Worm (Caenorhabditis elegans) whole organism, L4 larva: ENCODE measurements around the gene pmk-3.
A peak's percentile ranks its signal among the peaks of the same experiment; 100 is the strongest.

ENCODE experiments used
- D1046.2 ChIP-seq: fragments of 200-800 bp; sonication (Bioruptor generic); IDR thresholded peaks from 2 replicates; pipeline ENCODE4 v1.3.6; 2022; ENCODE audit warnings: missing genetic modification characterization, missing compliant biosample characterization
- F10B5.3 ChIP-seq: sonication (generic microtip); optimal IDR thresholded peaks from 2 replicates; lab custom pipeline; 2016; ENCODE audit warnings: mild to moderate bottlenecking, missing genetic modification characterization, missing compliant biosample characterization
- F26F4.8 ChIP-seq: fragments of 200-800 bp; sonication (Bioruptor generic); conservative IDR thresholded peaks from 2 replicates; pipeline ENCODE4 v1.3.6; 2022; ENCODE audit warnings: missing genetic modification characterization, missing compliant biosample characterization
- F49E8.2 ChIP-seq: sonication (generic microtip); optimal IDR thresholded peaks from 2 replicates; lab custom pipeline; 2016; ENCODE audit warnings: missing compliant biosample characterization, mild to moderate bottlenecking, missing genetic modification characterization, borderline replicate concordance
- Y5F2A.4 ChIP-seq: fragments of 200-800 bp; sonication (Bioruptor generic); optimal IDR thresholded peaks from 2 replicates; lab custom pipeline; 2018; ENCODE audit warnings: mild to moderate bottlenecking, missing genetic modification characterization, missing compliant biosample characterization
- Y75B8A.6 ChIP-seq: fragments of 200-800 bp; sonication (Bioruptor generic); IDR thresholded peaks from 2 replicates; pipeline ENCODE4 v1.3.6; 2022; ENCODE audit warnings: missing genetic modification reagents, missing genetic modification characterization, missing compliant biosample characterization
- ZK337.2 ChIP-seq: fragments of 200-800 bp; sonication (Bioruptor generic); IDR thresholded peaks from 2 replicates; pipeline ENCODE4 v1.3.6; 2022; ENCODE audit warnings: missing genetic modification reagents, missing genetic modification characterization, missing compliant biosample characterization
- ZK546.5 ChIP-seq, 2 experiments: sonication (generic microtip); optimal IDR thresholded peaks; 2 replicates each; lab custom pipeline; 2017; ENCODE audit warnings: missing biosample characterization in 2 of 2, missing genetic modification characterization in 2 of 2
- aha-1 ChIP-seq: fragments of 150-350 bp; peaks from one replicate; lab custom pipeline; 2014; ENCODE audit warnings: missing biosample characterization, missing genetic modification characterization
- aly-2 ChIP-seq: sonication (generic microtip); optimal IDR thresholded peaks from 2 replicates; lab custom pipeline; 2018; ENCODE audit warnings: missing biosample characterization, missing genetic modification characterization
- ama-1 ChIP-seq: fragments of 150-350 bp; optimal IDR thresholded peaks from 2 replicates; lab custom pipeline; 2014; ENCODE audit warnings: inconsistent platforms, mixed read lengths
- arid-1 ChIP-seq: fragments of 200-800 bp; sonication (Bioruptor generic); conservative IDR thresholded peaks from 2 replicates; pipeline ENCODE4 v1.3.6; 2022; ENCODE audit warnings: missing genetic modification reagents, missing genetic modification characterization, missing compliant biosample characterization
- attf-4 ChIP-seq: sonication (generic microtip); optimal IDR thresholded peaks from 3 replicates; lab custom pipeline; 2017; ENCODE audit warnings: missing biosample characterization, missing genetic modification characterization
- ceh-20 ChIP-seq: fragments of 200-800 bp; sonication (Bioruptor generic); IDR thresholded peaks from 2 replicates; pipeline ENCODE4 v1.3.6; 2022; ENCODE audit warnings: missing genetic modification reagents, missing genetic modification characterization, missing compliant biosample characterization
- ceh-32 ChIP-seq: sonication (generic microtip); optimal IDR thresholded peaks from 2 replicates; lab custom pipeline; 2016; ENCODE audit warnings: mild to moderate bottlenecking, missing genetic modification characterization, missing compliant biosample characterization; ENCODE audit not compliant: poor library complexity
- ceh-44 ChIP-seq: fragments of 200-800 bp; sonication (Bioruptor generic); IDR thresholded peaks from 2 replicates; pipeline ENCODE4 v1.3.6; 2022; ENCODE audit warnings: missing genetic modification reagents, missing genetic modification characterization, missing compliant biosample characterization
- ceh-82 ChIP-seq: sonication (generic microtip); optimal IDR thresholded peaks from 2 replicates; lab custom pipeline; 2017; ENCODE audit warnings: missing biosample characterization, missing genetic modification characterization
- daf-12 ChIP-seq: fragments of 150-350 bp; optimal IDR thresholded peaks from 2 replicates; lab custom pipeline; 2014; ENCODE audit warnings: missing biosample characterization, missing genetic modification reagents, missing genetic modification characterization
- daf-16 ChIP-seq, 3 experiments: sonication (generic microtip); optimal IDR thresholded peaks; 2 replicates each; lab custom pipeline; 2016 to 2017; ENCODE audit warnings: missing genetic modification characterization in 3 of 3, missing genetic modification reagents in 3 of 3, mild to moderate bottlenecking in 2 of 3, missing compliant biosample characterization in 2 of 3, missing biosample characterization in 1 of 3, moderate library complexity in 1 of 3
- daf-8 ChIP-seq: fragments of 200-800 bp; sonication (Bioruptor generic); IDR thresholded peaks from 2 replicates; pipeline ENCODE4 v1.3.6; 2022; ENCODE audit warnings: missing genetic modification characterization, missing compliant biosample characterization
- dpl-1 ChIP-seq: fragments of 150-350 bp; optimal IDR thresholded peaks from 2 replicates; lab custom pipeline; 2014; ENCODE audit warnings: missing biosample characterization, missing genetic modification reagents, missing genetic modification characterization
- duxl-1 ChIP-seq: sonication (generic microtip); optimal IDR thresholded peaks from 2 replicates; lab custom pipeline; 2016; ENCODE audit warnings: mild to moderate bottlenecking, missing genetic modification characterization, moderate library complexity, missing compliant biosample characterization; ENCODE audit not compliant: poor library complexity
- egl-27 ChIP-seq: sonication (generic microtip); optimal IDR thresholded peaks from 3 replicates; lab custom pipeline; 2017; ENCODE audit warnings: missing biosample characterization, missing genetic modification reagents, missing genetic modification characterization
- egl-43 ChIP-seq: fragments of 200-800 bp; sonication (Bioruptor generic); IDR thresholded peaks from 2 replicates; pipeline ENCODE4 v1.3.6; 2022; ENCODE audit warnings: missing genetic modification reagents, missing genetic modification characterization, missing compliant biosample characterization
- hif-1 ChIP-seq, 2 experiments: sonication (generic microtip); optimal IDR thresholded peaks; 2 replicates each; lab custom pipeline; 2016 to 2017; ENCODE audit warnings: missing compliant biosample characterization in 2 of 2, missing genetic modification characterization in 2 of 2, missing genetic modification reagents in 2 of 2, missing genotype in 2 of 2, mild to moderate bottlenecking in 1 of 2
- hlh-11 ChIP-seq: fragments of 200-800 bp; sonication (Bioruptor generic); optimal IDR thresholded peaks from 2 replicates; lab custom pipeline; 2018; ENCODE audit warnings: mild to moderate bottlenecking, missing genetic modification characterization, missing compliant biosample characterization
- jun-1 ChIP-seq: fragments of 150-350 bp; optimal IDR thresholded peaks from 2 replicates; lab custom pipeline; 2014; ENCODE audit warnings: missing biosample characterization, missing genetic modification reagents, missing genetic modification characterization
- lin-1 ChIP-seq: fragments of 200-800 bp; sonication (Bioruptor generic); IDR thresholded peaks from 2 replicates; pipeline ENCODE4 v1.3.6; 2022; ENCODE audit warnings: missing genetic modification reagents, missing genetic modification characterization, missing compliant biosample characterization
- lin-15B ChIP-seq: fragments of 150-350 bp; sonication (generic microtip); optimal IDR thresholded peaks from 3 replicates; lab custom pipeline; 2014; ENCODE audit warnings: missing biosample characterization, missing genetic modification characterization
- lsy-2 ChIP-seq, 2 experiments: fragments of 150-350 bp in 1 of 2; sonication (generic microtip) in 1 of 2; optimal IDR thresholded peaks; 2 replicates each; lab custom pipeline; 2014 to 2017; ENCODE audit warnings: missing biosample characterization in 2 of 2, missing genetic modification characterization in 2 of 2
- madf-5 ChIP-seq, 2 experiments: fragments of 200-800 bp; sonication (Bioruptor generic); IDR thresholded peaks; 2 replicates each; pipeline ENCODE4 v1.3.6; 2022; ENCODE audit warnings: missing compliant biosample characterization in 2 of 2, missing genetic modification characterization in 2 of 2
- mep-1 ChIP-seq: fragments of 150-350 bp; sonication (generic microtip); optimal IDR thresholded peaks from 3 replicates; lab custom pipeline; 2014; ENCODE audit warnings: missing biosample characterization, missing genetic modification characterization
- mes-2 ChIP-seq: sonication (generic microtip); optimal IDR thresholded peaks from 2 replicates; lab custom pipeline; 2016; ENCODE audit warnings: missing genotype, mild to moderate bottlenecking, missing genetic modification characterization, missing compliant biosample characterization; ENCODE audit not compliant: poor library complexity, severe bottlenecking
- nhr-11 ChIP-seq: fragments of 150-350 bp; optimal IDR thresholded peaks from 2 replicates; lab custom pipeline; 2014; ENCODE audit warnings: missing biosample characterization, missing genetic modification characterization
- nhr-28 ChIP-seq: fragments of 150-350 bp; optimal IDR thresholded peaks from 2 replicates; lab custom pipeline; 2014; ENCODE audit warnings: missing biosample characterization, missing genetic modification characterization
- nhr-41 ChIP-seq: fragments of 200-800 bp; sonication (Bioruptor generic); IDR thresholded peaks from 2 replicates; pipeline ENCODE4 v1.3.6; 2022; ENCODE audit warnings: missing genetic modification reagents, missing genetic modification characterization, missing compliant biosample characterization
- nhr-48 ChIP-seq: sonication (generic microtip); optimal IDR thresholded peaks from 2 replicates; lab custom pipeline; 2016; ENCODE audit warnings: mild to moderate bottlenecking, missing genetic modification characterization, missing compliant biosample characterization
- nhr-76 ChIP-seq: fragments of 150-350 bp; optimal IDR thresholded peaks from 2 replicates; lab custom pipeline; 2014; ENCODE audit warnings: missing biosample characterization, missing genetic modification characterization
- pha-4 ChIP-seq, 2 experiments: fragments of 150-350 bp in 1 of 2; fragments of 200-800 bp in 1 of 2; sonication (Bioruptor generic) in 1 of 2; IDR thresholded peaks in 1 of 2; optimal IDR thresholded peaks in 1 of 2; 2 replicates each; pipeline versions ENCODE4 v1.3.6 to Lab custom; 2014 to 2022; ENCODE audit warnings: missing genetic modification characterization in 2 of 2, missing genetic modification reagents in 2 of 2, missing biosample characterization in 1 of 2, missing compliant biosample characterization in 1 of 2
- php-3 ChIP-seq: fragments of 200-800 bp; sonication (Bioruptor generic); IDR thresholded peaks from 2 replicates; pipeline ENCODE4 v1.3.6; 2022; ENCODE audit warnings: missing genetic modification reagents, missing genetic modification characterization, missing compliant biosample characterization
- skn-1 ChIP-seq: fragments of 150-350 bp; optimal IDR thresholded peaks from 2 replicates; lab custom pipeline; 2014; ENCODE audit warnings: missing biosample characterization, missing genetic modification characterization
- snpc-1.2 ChIP-seq: fragments of 200-800 bp; sonication (Bioruptor generic); IDR thresholded peaks from 2 replicates; pipeline ENCODE4 v1.3.6; 2022; ENCODE audit warnings: missing genetic modification reagents, missing genetic modification characterization, missing compliant biosample characterization
- snpc-4 ChIP-seq: fragments of 150-350 bp; optimal IDR thresholded peaks from 2 replicates; lab custom pipeline; 2014; ENCODE audit warnings: missing biosample characterization, missing genetic modification characterization
- tra-1 ChIP-seq: fragments of 200-800 bp; sonication (Bioruptor generic); IDR thresholded peaks from 2 replicates; pipeline ENCODE4 v1.3.6; 2022; ENCODE audit warnings: missing genetic modification reagents, missing genetic modification characterization, missing compliant biosample characterization
- unc-130 ChIP-seq: sonication (generic microtip); optimal IDR thresholded peaks from 2 replicates; lab custom pipeline; 2016; ENCODE audit warnings: missing genetic modification reagents, missing genetic modification characterization, missing compliant biosample characterization
- unc-62 ChIP-seq, 3 experiments: fragments of 150-350 bp in 1 of 3; sonication (generic microtip); optimal IDR thresholded peaks in 2 of 3; peaks in 1 of 3; 1 replicate in 1 of 3; 2 replicates in 2 of 3; lab custom pipeline; 2014 to 2017; ENCODE audit warnings: missing biosample characterization in 3 of 3, missing genetic modification characterization in 3 of 3, missing genetic modification reagents in 3 of 3, missing genotype in 1 of 3
- zag-1 ChIP-seq: fragments of 150-350 bp; optimal IDR thresholded peaks from 2 replicates; lab custom pipeline; 2014; ENCODE audit warnings: missing biosample characterization, missing genetic modification characterization
- zfp-2 ChIP-seq: sonication (generic microtip); optimal IDR thresholded peaks from 2 replicates; lab custom pipeline; 2016; ENCODE audit warnings: mild to moderate bottlenecking, missing genetic modification characterization, missing compliant biosample characterization
- zfp-3 ChIP-seq: fragments of 200-800 bp; sonication (Bioruptor generic); conservative IDR thresholded peaks from 2 replicates; pipeline ENCODE4 v1.3.6; 2022; ENCODE audit warnings: missing genetic modification reagents, missing genetic modification characterization, missing compliant biosample characterization
- zip-2 ChIP-seq: fragments of 150-350 bp; optimal IDR thresholded peaks from 2 replicates; lab custom pipeline; 2014; ENCODE audit warnings: missing biosample characterization, missing genetic modification characterization
- ztf-7 ChIP-seq: fragments of 150-350 bp; optimal IDR thresholded peaks from 2 replicates; lab custom pipeline; 2014; ENCODE audit warnings: missing biosample characterization, missing genetic modification characterization

pmk-3 gene

DNA sequence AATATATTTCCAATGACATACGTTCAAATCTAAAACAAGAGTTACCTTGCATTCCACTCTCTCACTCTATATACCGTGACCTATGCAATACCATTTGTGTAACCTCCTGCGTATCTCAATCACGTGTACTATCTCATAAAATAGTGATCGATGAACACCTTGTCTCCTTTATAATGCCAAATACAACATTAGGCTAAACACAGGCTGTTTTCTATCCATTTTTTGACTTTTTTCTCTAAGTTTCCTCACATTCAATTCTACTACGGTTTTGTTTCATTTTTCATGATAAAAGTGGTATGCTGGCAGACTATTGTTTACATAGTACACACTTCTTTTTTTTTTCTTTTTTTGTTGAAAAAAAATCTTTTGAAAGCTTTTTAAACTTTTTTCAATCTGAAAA is 7.3 kb downstream of the pmk-3 start (continued):
- TF ChIP-seq jun-1 (tag; lab: Kevin White, UChicago) (no peak), F49E8.2 (tag; lab: Kevin White, UChicago) (no peak), daf-12 (no peak), aha-1 (tag; lab: Kevin White, UChicago) (peak; percentile 83), zfp-2 (no peak), pha-4 (GFP tag; IDR thresholded peaks at IDR 0.05; lab: Robert Waterston, UW) (no peak), pha-4 (tag; optimal IDR thresholded peaks at IDR 0.05; lab: Kevin White, UChicago) (no peak), lin-1 (GFP tag; lab: Robert Waterston, UW) (no peak), dpl-1 (GFP tag; lab: Kevin White, UChicago) (no peak), egl-43 (GFP tag; lab: Robert Waterston, UW) (no peak), madf-5 (GFP tag; IDR thresholded peaks at IDR 0.05; lab: Robert Waterston, UW) (no peak), ama-1 (lab: Kevin White, UChicago) (no peak), nhr-48 (tag; lab: Kevin White, UChicago) (no peak), nhr-41 (no peak), nhr-11 (tag; lab: Kevin White, UChicago) (no peak), lsy-2 (tag; optimal IDR thresholded peaks at IDR 0.05; lab: Kevin White, UChicago) (peak in 1 of 2 experiments; percentile 29), ZK337.2 (GFP tag; lab: Robert Waterston, UW) (no peak), ceh-82 (tag; lab: Kevin White, UChicago) (no peak), ztf-7 (no peak), daf-8 (GFP tag; lab: Robert Waterston, UW) (no peak), snpc-4 (tag; lab: Kevin White, UChicago) (no peak), skn-1 (tag; lab: Kevin White, UChicago) (no peak), ZK546.5 (tag; optimal IDR thresholded peaks at IDR 0.05; lab: Kevin White, UChicago) (no peak), hlh-11 (peak; percentile 17), arid-1 (GFP tag; lab: Robert Waterston, UW) (no peak), mep-1 (tag; lab: Kevin White, UChicago) (peak; percentile 38), nhr-76 (no peak), mes-2 (tag; lab: Kevin White, UChicago) (no peak), duxl-1 (tag; lab: Kevin White, UChicago) (no peak), zag-1 (tag; lab: Kevin White, UChicago) (no peak), daf-16 (GFP tag; optimal IDR thresholded peaks at IDR 0.05; lab: Kevin White, UChicago) (no peak), daf-16 (tag; optimal IDR thresholded peaks at IDR 0.05; lab: Kevin White, UChicago) (peak; percentile 77), aly-2 (no peak), hif-1 (tag; optimal IDR thresholded peaks at IDR 0.05; lab: Kevin White, UChicago) (no peak), egl-27 (no peak), unc-62 (GFP tag; optimal IDR thresholded peaks at IDR 0.05 in 1 of 2; lab: Kevin White, UChicago) (peak in 1 of 2 experiments; percentile 40), unc-62 (tag; optimal IDR thresholded peaks at IDR 0.05; lab: Kevin White, UChicago) (no peak), D1046.2 (GFP tag; lab: Robert Waterston, UW) (no peak), zfp-3 (GFP tag; lab: Robert Waterston, UW) (0 out of 2 replicates have a peak, but pooled peaks have one; percentile 21), tra-1 (GFP tag; lab: Robert Waterston, UW) (no peak), F10B5.3 (tag; lab: Kevin White, UChicago) (no peak), nhr-28 (tag; lab: Kevin White, UChicago) (peak; percentile 54), php-3 (GFP tag; lab: Robert Waterston, UW) (no peak), ceh-44 (no peak), ceh-32 (tag; lab: Kevin White, UChicago) (no peak), unc-130 (GFP tag; lab: Kevin White, UChicago) (no peak), ceh-20 (no peak), snpc-1.2 (no peak), Y75B8A.6 (GFP tag; lab: Robert Waterston, UW) (no peak), zip-2 (tag; lab: Kevin White, UChicago) (no peak), Y5F2A.4 (no peak), attf-4 (tag; lab: Kevin White, UChicago) (no peak), lin-15B (tag; lab: Kevin White, UChicago) (no peak), F26F4.8 (GFP tag; lab: Robert Waterston, UW) (no peak)
